Worm (Caenorhabditis elegans): ENCODE results near the gene F40F8.11.
A peak's percentile ranks its signal among the peaks of the same experiment; 100 is the strongest.

The F40F8.11 gene

ce11 chrII:11157660-11158059 lies 25.3 kb upstream of the F40F8.11 start (continued):
- TF ChIP-seq attf-6 (GFP tag; IDR thresholded peaks at IDR 0.05) (0 out of 2 replicates have a peak, but pooled peaks have one; percentile 22), dox-1 (GFP tag; IDR thresholded peaks at IDR 0.05) (peak; percentile 73), ama-1 (optimal IDR thresholded peaks at IDR 0.05) (no peak), ama-1 (GFP tag; optimal IDR thresholded peaks at IDR 0.05) (peak in 1 of 2 experiments; percentile 75), Y67H2A.10 (GFP tag; conservative IDR thresholded peaks at IDR 0.05) (no peak), ekl-4 (GFP tag; IDR thresholded peaks at IDR 0.05) (peak; percentile 59; the same call in 1 of the 2 replicates), nfyb-1 (GFP tag; IDR thresholded peaks at IDR 0.05) (peak; percentile 68), ztf-18 (tag; optimal IDR thresholded peaks at IDR 0.05) (peak; percentile 63), ztf-26 (tag; optimal IDR thresholded peaks at IDR 0.05) (no peak), zfh-2 (GFP tag; conservative IDR thresholded peaks at IDR 0.05) (0 out of 2 replicates have a peak, but pooled peaks have one; percentile 19), nhr-90 (tag; optimal IDR thresholded peaks at IDR 0.05) (peak; percentile 80), ceh-58 (GFP tag; IDR thresholded peaks at IDR 0.05) (no peak), attf-3 (GFP tag; conservative IDR thresholded peaks at IDR 0.05) (0 out of 2 replicates have a peak, but pooled peaks have one; percentile 22), ceh-27 (GFP tag; optimal IDR thresholded peaks at IDR 0.05) (peak; percentile 19), zim-3 (tag; optimal IDR thresholded peaks at IDR 0.05) (no peak), K11D2.4 (GFP tag; IDR thresholded peaks at IDR 0.05) (0 out of 2 replicates have a peak, but pooled peaks have one; percentile 46), Y53F4B.3 (GFP tag; IDR thresholded peaks at IDR 0.05) (0 out of 2 replicates have a peak, but pooled peaks have one; percentile 25), snpc-4 (GFP tag; optimal IDR thresholded peaks at IDR 0.05) (peak; percentile 36), snpc-4 (tag; optimal IDR thresholded peaks at IDR 0.05) (peak; percentile 10 to 83 (median 71)), snpc-3.4 (tag; optimal IDR thresholded peaks at IDR 0.05) (peak; percentile 45), rpc-1 (optimal IDR thresholded peaks at IDR 0.05) (peak; percentile 74), rpc-1 (tag; optimal IDR thresholded peaks at IDR 0.05) (peak; percentile 88), ztf-25 (GFP tag; IDR thresholded peaks at IDR 0.05) (peak; percentile 89; the same call in 1 of the 2 replicates), cebp-1 (GFP tag; IDR thresholded peaks at IDR 0.05) (no peak), cebp-1 (tag; optimal IDR thresholded peaks at IDR 0.05) (peak; percentile 64), fkh-3 (tag; optimal IDR thresholded peaks at IDR 0.05) (peak; percentile 3), let-607 (tag; optimal IDR thresholded peaks at IDR 0.05) (peak in 1 of 2 experiments; percentile 33), lsl-1 (GFP tag; optimal IDR thresholded peaks at IDR 0.05) (peak; percentile 47), nhr-80 (tag; optimal IDR thresholded peaks at IDR 0.05) (peak; percentile 39), hmg-1.2 (GFP tag; IDR thresholded peaks at IDR 0.05) (peak; percentile 86), lin-54 (GFP tag; optimal IDR thresholded peaks at IDR 0.05) (peak; percentile 53), ztf-6 (GFP tag; IDR thresholded peaks at IDR 0.05) (0 out of 2 replicates have a peak, but pooled peaks have one; percentile 52), attf-5 (GFP tag; optimal IDR thresholded peaks at IDR 0.05) (peak; percentile 51), tlf-1 (GFP tag; optimal IDR thresholded peaks at IDR 0.05) (no peak), Y79H2A.3 (GFP tag; conservative IDR thresholded peaks at IDR 0.05) (no peak), dpff-1 (tag; optimal IDR thresholded peaks at IDR 0.05) (no peak), tbp1 (GFP tag; optimal IDR thresholded peaks at IDR 0.05) (peak; percentile 98), efl-1 (GFP tag; optimal IDR thresholded peaks at IDR 0.05) (no peak), T07F8.4 (tag; optimal IDR thresholded peaks at IDR 0.05) (peak; percentile 10), him-1 (tag; optimal IDR thresholded peaks at IDR 0.05) (peak; percentile 84), hrde-1 (tag; optimal IDR thresholded peaks at IDR 0.05; ENCODE audit: borderline replicate concordance) (peak; percentile 58), ceh-100 (GFP tag; IDR thresholded peaks at IDR 0.05) (peak; percentile 40), sea-2 (GFP tag; IDR thresholded peaks at IDR 0.05) (no peak), lin-35 (GFP tag; optimal IDR thresholded peaks at IDR 0.05) (peak in 1 of 3 experiments; percentile 19), madf-3 (GFP tag; IDR thresholded peaks at IDR 0.05) (no peak), madf-10 (tag; optimal IDR thresholded peaks at IDR 0.05) (no peak), madf-6 (GFP tag; IDR thresholded peaks at IDR 0.05) (peak; percentile 58), mes-4 (tag; optimal IDR thresholded peaks at IDR 0.05) (peak; percentile 36), ztf-28 (GFP tag; IDR thresholded peaks at IDR 0.05) (0 out of 2 replicates have a peak, but pooled peaks have one; percentile 51)

Measured in whole organism, young adult.